Worm (Caenorhabditis elegans): ENCODE results near the gene Y71H2AM.29.

- TF ChIP-seq ama-1 (optimal IDR thresholded peaks at IDR 0.05) (no peak), ceh-36 (tag; optimal IDR thresholded peaks at IDR 0.05) (no peak), flt-1 (GFP tag; IDR thresholded peaks at IDR 0.05) (no peak), hnd-1 (tag; optimal IDR thresholded peaks at IDR 0.05) (no peak), pes-1 (GFP tag; IDR thresholded peaks at IDR 0.05) (no peak), tbx-37 (GFP tag; conservative IDR thresholded peaks at IDR 0.05) (no peak), aly-1 (tag; optimal IDR thresholded peaks at IDR 0.05) (no peak)
These were observed 9.3 kb downstream of the Y71H2AM.29 start, which contains the start of gene H34I24.2 for ce11 chrIII:2841856-2842373.

All from whole organism, early embryonic.